Worm (Caenorhabditis elegans) whole organism, L2 larva: Measurements from ENCODE around the gene cest-24.
A peak's percentile ranks its signal among the peaks of the same experiment; 100 is the strongest.

Experiments
- C34F6.9 ChIP-seq: fragments of 150-350 bp; optimal IDR thresholded peaks from 2 replicates; lab custom pipeline; 2014; ENCODE audit warnings: missing biosample characterization, missing genetic modification characterization
- F13H6.1 ChIP-seq: sonication (generic microtip); optimal IDR thresholded peaks from 2 replicates; lab custom pipeline; 2016; ENCODE audit warnings: missing genetic modification characterization, missing compliant biosample characterization
- R02D3.7 ChIP-seq: fragments of 150-350 bp; optimal IDR thresholded peaks from 2 replicates; lab custom pipeline; 2014; ENCODE audit warnings: missing biosample characterization, missing genetic modification characterization
- Y55F3AM.14 ChIP-seq: fragments of 200-800 bp; sonication (Bioruptor generic); optimal IDR thresholded peaks from 2 replicates; lab custom pipeline; 2018; ENCODE audit warnings: mild to moderate bottlenecking, missing genetic modification characterization, missing compliant biosample characterization
- ZK546.5 ChIP-seq: sonication (generic microtip); optimal IDR thresholded peaks from 2 replicates; lab custom pipeline; 2017; ENCODE audit warnings: missing biosample characterization, missing genetic modification characterization
- alr-1 ChIP-seq: fragments of 150-350 bp; optimal IDR thresholded peaks from 2 replicates; lab custom pipeline; 2014; ENCODE audit warnings: missing biosample characterization, missing genetic modification characterization
- aly-2 ChIP-seq: fragments of 150-350 bp; optimal IDR thresholded peaks from 2 replicates; lab custom pipeline; 2014; ENCODE audit warnings: missing biosample characterization, missing genetic modification characterization
- ama-1 ChIP-seq: fragments of 150-350 bp; optimal IDR thresholded peaks from 2 replicates; lab custom pipeline; 2018; ENCODE audit warnings: inconsistent platforms
- blmp-1 ChIP-seq: sonication (generic microtip); optimal IDR thresholded peaks from 2 replicates; lab custom pipeline; 2017; ENCODE audit warnings: missing genetic modification characterization, mild to moderate bottlenecking, missing compliant biosample characterization, antibody characterized with exemption, moderate library complexity; ENCODE audit not compliant: insufficient read depth
- ceh-16 ChIP-seq: fragments of 150-350 bp; optimal IDR thresholded peaks from 2 replicates; lab custom pipeline; 2014; ENCODE audit warnings: missing biosample characterization, missing genetic modification characterization
- ceh-82 ChIP-seq: fragments of 150-350 bp; optimal IDR thresholded peaks from 2 replicates; lab custom pipeline; 2014; ENCODE audit warnings: missing biosample characterization, missing genetic modification characterization
- crh-2 ChIP-seq: sonication (generic microtip); optimal IDR thresholded peaks from 2 replicates; lab custom pipeline; 2017; ENCODE audit warnings: missing biosample characterization, missing genetic modification characterization
- dmd-4 ChIP-seq: sonication (generic microtip); optimal IDR thresholded peaks from 2 replicates; lab custom pipeline; 2017; ENCODE audit warnings: missing biosample characterization, missing genetic modification characterization
- egl-27 ChIP-seq: sonication (generic microtip); optimal IDR thresholded peaks from 3 replicates; lab custom pipeline; 2017; ENCODE audit warnings: missing biosample characterization, missing genetic modification reagents, missing genetic modification characterization
- elt-1 ChIP-seq: fragments of 150-350 bp; optimal IDR thresholded peaks from 2 replicates; lab custom pipeline; 2014; ENCODE audit warnings: missing biosample characterization, missing genetic modification characterization
- elt-3 ChIP-seq: sonication (generic microtip); optimal IDR thresholded peaks from 2 replicates; lab custom pipeline; 2017; ENCODE audit warnings: missing biosample characterization, missing genetic modification characterization
- fos-1 ChIP-seq: fragments of 150-350 bp; optimal IDR thresholded peaks from 2 replicates; lab custom pipeline; 2014; ENCODE audit warnings: missing biosample characterization, missing genetic modification characterization
- gmeb-1 ChIP-seq: fragments of 150-350 bp; optimal IDR thresholded peaks from 2 replicates; lab custom pipeline; 2014; ENCODE audit warnings: missing biosample characterization, missing genetic modification characterization
- lin-11 ChIP-seq: fragments of 150-350 bp; sonication (generic microtip); optimal IDR thresholded peaks from 2 replicates; lab custom pipeline; 2014; ENCODE audit warnings: missing biosample characterization, missing genetic modification characterization, inconsistent platforms, mixed read lengths
- lin-13 ChIP-seq: fragments of 150-350 bp; optimal IDR thresholded peaks from 2 replicates; lab custom pipeline; 2014; ENCODE audit warnings: missing biosample characterization, missing genetic modification reagents, missing genetic modification characterization
- lin-39 ChIP-seq: fragments of 150-350 bp; optimal IDR thresholded peaks from 2 replicates; lab custom pipeline; 2014; ENCODE audit warnings: missing biosample characterization, missing genetic modification reagents, missing genetic modification characterization
- lsy-2 ChIP-seq, 2 experiments: fragments of 150-350 bp in 1 of 2; sonication (generic microtip) in 1 of 2; optimal IDR thresholded peaks; 2 replicates each; lab custom pipeline; 2014 to 2017; ENCODE audit warnings: missing biosample characterization in 2 of 2, missing genetic modification characterization in 2 of 2
- mab-5 ChIP-seq: fragments of 150-350 bp; optimal IDR thresholded peaks from 2 replicates; lab custom pipeline; 2014; ENCODE audit warnings: missing biosample characterization, missing genetic modification characterization
- mbf-1 ChIP-seq: sonication (generic microtip); optimal IDR thresholded peaks from 2 replicates; lab custom pipeline; 2017; ENCODE audit warnings: missing biosample characterization, missing genetic modification characterization
- mdl-1 ChIP-seq, 2 experiments: fragments of 150-350 bp in 1 of 2; sonication (generic microtip) in 1 of 2; optimal IDR thresholded peaks; 2 replicates each; lab custom pipeline; 2017; ENCODE audit warnings: missing biosample characterization in 2 of 2, missing genetic modification characterization in 2 of 2
- nhr-10 ChIP-seq: sonication (generic microtip); optimal IDR thresholded peaks from 2 replicates; lab custom pipeline; 2017; ENCODE audit warnings: missing biosample characterization, missing genetic modification characterization
- nhr-11 ChIP-seq: fragments of 150-350 bp; optimal IDR thresholded peaks from 2 replicates; lab custom pipeline; 2014; ENCODE audit warnings: missing biosample characterization, missing genetic modification characterization
- nhr-12 ChIP-seq: fragments of 150-350 bp; optimal IDR thresholded peaks from 2 replicates; lab custom pipeline; 2014; ENCODE audit warnings: missing biosample characterization, missing genetic modification characterization
- nhr-129 ChIP-seq: fragments of 150-350 bp; optimal IDR thresholded peaks from 2 replicates; lab custom pipeline; 2014; ENCODE audit warnings: missing biosample characterization, missing genetic modification characterization
- nhr-21 ChIP-seq: fragments of 150-350 bp; optimal IDR thresholded peaks from 2 replicates; lab custom pipeline; 2014; ENCODE audit warnings: missing biosample characterization, missing genetic modification characterization
- nhr-23 ChIP-seq: fragments of 150-350 bp; optimal IDR thresholded peaks from 2 replicates; lab custom pipeline; 2014; ENCODE audit warnings: missing biosample characterization, missing genetic modification reagents, missing genetic modification characterization
- nhr-237 ChIP-seq: fragments of 150-350 bp; optimal IDR thresholded peaks from 2 replicates; lab custom pipeline; 2014; ENCODE audit warnings: missing biosample characterization, missing genetic modification characterization
- nhr-25 ChIP-seq: fragments of 150-350 bp; sonication (generic microtip); optimal IDR thresholded peaks from 3 replicates; lab custom pipeline; 2014; ENCODE audit warnings: missing biosample characterization, missing genetic modification characterization
- nhr-6 ChIP-seq: fragments of 150-350 bp; optimal IDR thresholded peaks from 2 replicates; lab custom pipeline; 2014; ENCODE audit warnings: missing biosample characterization, missing genetic modification characterization
- nhr-77 ChIP-seq: fragments of 150-350 bp; optimal IDR thresholded peaks from 2 replicates; lab custom pipeline; 2014; ENCODE audit warnings: missing biosample characterization, missing genetic modification characterization
- peb-1 ChIP-seq: fragments of 150-350 bp; optimal IDR thresholded peaks from 2 replicates; lab custom pipeline; 2014; ENCODE audit warnings: missing biosample characterization, missing genetic modification characterization
- sem-4 ChIP-seq: fragments of 150-350 bp; optimal IDR thresholded peaks from 2 replicates; lab custom pipeline; 2014; ENCODE audit warnings: missing biosample characterization, missing genetic modification reagents, missing genetic modification characterization
- skn-1 ChIP-seq: sonication (generic microtip); optimal IDR thresholded peaks from 2 replicates; lab custom pipeline; 2017; ENCODE audit warnings: missing biosample characterization, missing genetic modification characterization
- sma-3 ChIP-seq: sonication (generic microtip); optimal IDR thresholded peaks from 2 replicates; lab custom pipeline; 2016; ENCODE audit warnings: missing genetic modification reagents, missing genetic modification characterization, missing compliant biosample characterization
- sma-9 ChIP-seq, 2 experiments: fragments of 150-350 bp in 1 of 2; sonication (generic microtip) in 1 of 2; optimal IDR thresholded peaks; 2 replicates each; lab custom pipeline; 2014 to 2016; ENCODE audit warnings: missing genetic modification characterization in 2 of 2, mild to moderate bottlenecking in 1 of 2, missing biosample characterization in 1 of 2, missing compliant biosample characterization in 1 of 2, missing genetic modification reagents in 1 of 2, moderate library complexity in 1 of 2
- snpc-4 ChIP-seq: fragments of 150-350 bp; optimal IDR thresholded peaks from 2 replicates; lab custom pipeline; 2014; ENCODE audit warnings: missing biosample characterization, missing genetic modification characterization
- unc-39 ChIP-seq: fragments of 150-350 bp; optimal IDR thresholded peaks from 2 replicates; lab custom pipeline; 2014; ENCODE audit warnings: missing biosample characterization, missing genetic modification characterization
- unc-55 ChIP-seq: fragments of 150-350 bp; sonication (generic microtip); optimal IDR thresholded peaks from 3 replicates; lab custom pipeline; 2014; ENCODE audit warnings: missing biosample characterization, missing genetic modification reagents, missing genetic modification characterization
- unc-62 ChIP-seq: fragments of 150-350 bp; optimal IDR thresholded peaks from 2 replicates; lab custom pipeline; 2014; ENCODE audit warnings: missing biosample characterization, missing genetic modification reagents, missing genetic modification characterization
- zag-1 ChIP-seq: fragments of 150-350 bp; optimal IDR thresholded peaks from 2 replicates; lab custom pipeline; 2014; ENCODE audit warnings: missing biosample characterization, missing genetic modification characterization
- ztf-1 ChIP-seq: fragments of 200-800 bp; sonication (Bioruptor generic); conservative IDR thresholded peaks from 2 replicates; pipeline ENCODE4 v1.3.6; 2022; ENCODE audit warnings: missing genetic modification characterization, missing compliant biosample characterization
- ztf-11 ChIP-seq: sonication (generic microtip); optimal IDR thresholded peaks from 2 replicates; lab custom pipeline; 2017; ENCODE audit warnings: missing biosample characterization, missing genetic modification characterization
- ztf-4 ChIP-seq: fragments of 150-350 bp; optimal IDR thresholded peaks from 2 replicates; lab custom pipeline; 2014; ENCODE audit warnings: missing biosample characterization, missing genetic modification characterization

Gene cest-24

ce11 chrV:6316632-6317031, at the start of gene cest-24:
TSS of gene cest-24 (plus strand) at chrV:6316932.
- TF ChIP-seq C34F6.9 (tag; lab: Kevin White, UChicago) = no peak
- TF ChIP-seq nhr-21 (tag; lab: Kevin White, UChicago) = no peak
- no peak for TF ChIP-seq alr-1 (tag; lab: Kevin White, UChicago)
- no peak for TF ChIP-seq nhr-6 (tag; lab: Kevin White, UChicago)
- no peak for TF ChIP-seq ZK546.5 (tag; lab: Kevin White, UChicago)
- TF ChIP-seq, all 48 proteins: peak for 0

ce11 chrV:6267237-6267812, 49.4 kb upstream of the cest-24 start, which contains the start of gene mrck-1:
TSS of gene mrck-1 (minus strand) at chrV:6267287.
- TF ChIP-seq sma-9 (GFP tag; optimal IDR thresholded peaks at IDR 0.05; lab: Kevin White, UChicago) = peak; percentile 98
- TF ChIP-seq sma-9 (tag; optimal IDR thresholded peaks at IDR 0.05; lab: Kevin White, UChicago) = no peak
- TF ChIP-seq F13H6.1 (tag; lab: Kevin White, UChicago) = peak; percentile 97
- no peak for TF ChIP-seq nhr-77
- TF ChIP-seq blmp-1 (tag; lab: Kevin White, UChicago) = peak; percentile 54
- TF ChIP-seq Y55F3AM.14 (GFP tag; lab: Kevin White, UChicago) = peak; percentile 81
- peak; percentile 85 for TF ChIP-seq gmeb-1 (tag; lab: Kevin White, UChicago)
- TF ChIP-seq ztf-4 = no peak
- no peak for TF ChIP-seq elt-3 (tag; lab: Kevin White, UChicago)
- peak; percentile 86 for TF ChIP-seq fos-1 (tag; lab: Kevin White, UChicago)
- TF ChIP-seq dmd-4 (tag; lab: Kevin White, UChicago) = no peak
- TF ChIP-seq R02D3.7 (tag; lab: Kevin White, UChicago) = peak; percentile 43
- TF ChIP-seq zag-1 (tag; lab: Kevin White, UChicago) = peak; percentile 97
- peak; percentile 94 for TF ChIP-seq crh-2
- no peak for TF ChIP-seq ZK546.5 (tag; lab: Kevin White, UChicago)
- peak; percentile 48 for TF ChIP-seq skn-1 (tag; lab: Kevin White, UChicago)
- peak; percentile 81 for TF ChIP-seq ceh-16 (tag; lab: Kevin White, UChicago)
- TF ChIP-seq C34F6.9 (tag; lab: Kevin White, UChicago) = peak; percentile 98
- peak; percentile 75 for TF ChIP-seq unc-62 (GFP tag; lab: Kevin White, UChicago)
- TF ChIP-seq nhr-237 (tag; lab: Kevin White, UChicago) = no peak
- TF ChIP-seq lin-39 (tag; lab: Kevin White, UChicago) = peak; percentile 61
- TF ChIP-seq mbf-1 = no peak
- no peak for TF ChIP-seq ztf-1 (GFP tag; lab: Robert Waterston, UW)
- TF ChIP-seq nhr-10 (tag; lab: Kevin White, UChicago) = peak; percentile 44
- TF ChIP-seq lsy-2 (tag; optimal IDR thresholded peaks at IDR 0.05; lab: Kevin White, UChicago) = peak; percentile 87 to 94
- TF ChIP-seq ceh-82 (tag; lab: Kevin White, UChicago) = peak; percentile 77
- TF ChIP-seq unc-39 (tag; lab: Kevin White, UChicago) = no peak
- TF ChIP-seq mab-5 (tag; lab: Kevin White, UChicago) = peak; percentile 92
- no peak for TF ChIP-seq nhr-12 (tag; lab: Kevin White, UChicago)
- peak; percentile 86 for TF ChIP-seq unc-55 (GFP tag; lab: Kevin White, UChicago)
- peak; percentile 91 for TF ChIP-seq lin-13 (GFP tag; lab: Kevin White, UChicago)
- TF ChIP-seq peb-1 (tag; lab: Kevin White, UChicago) = no peak
- peak; percentile 47 for TF ChIP-seq ama-1 (lab: Kevin White, UChicago)
- peak; percentile 92 for TF ChIP-seq sma-3 (GFP tag; lab: Kevin White, UChicago)
- TF ChIP-seq aly-2 (tag; lab: Kevin White, UChicago) = no peak
- no peak for TF ChIP-seq ztf-11
- peak; percentile 93 for TF ChIP-seq nhr-25 (tag; lab: Kevin White, UChicago)
- TF ChIP-seq alr-1 (tag; lab: Kevin White, UChicago) = no peak
- peak; percentile 96 for TF ChIP-seq nhr-129 (tag; lab: Kevin White, UChicago)
- no peak for TF ChIP-seq nhr-11 (tag; lab: Kevin White, UChicago)
- no peak for TF ChIP-seq elt-1 (tag; lab: Kevin White, UChicago)
- peak; percentile 98 for TF ChIP-seq sem-4 (tag; lab: Kevin White, UChicago)
- no peak for TF ChIP-seq snpc-4 (tag; lab: Kevin White, UChicago)
- TF ChIP-seq nhr-6 (tag; lab: Kevin White, UChicago) = peak; percentile 83
- TF ChIP-seq lin-11 (tag; lab: Kevin White, UChicago) = peak; percentile 76
- TF ChIP-seq mdl-1 (tag; optimal IDR thresholded peaks at IDR 0.05; lab: Kevin White, UChicago) = peak in 1 of 2 experiments; percentile 79
- no peak for TF ChIP-seq nhr-23
- peak; percentile 86 for TF ChIP-seq nhr-21 (tag; lab: Kevin White, UChicago)
- peak; percentile 87 for TF ChIP-seq egl-27 (tag; lab: Kevin White, UChicago)
